Worm (Caenorhabditis elegans): ENCODE results near the gene F45D3.2.

DNA sequence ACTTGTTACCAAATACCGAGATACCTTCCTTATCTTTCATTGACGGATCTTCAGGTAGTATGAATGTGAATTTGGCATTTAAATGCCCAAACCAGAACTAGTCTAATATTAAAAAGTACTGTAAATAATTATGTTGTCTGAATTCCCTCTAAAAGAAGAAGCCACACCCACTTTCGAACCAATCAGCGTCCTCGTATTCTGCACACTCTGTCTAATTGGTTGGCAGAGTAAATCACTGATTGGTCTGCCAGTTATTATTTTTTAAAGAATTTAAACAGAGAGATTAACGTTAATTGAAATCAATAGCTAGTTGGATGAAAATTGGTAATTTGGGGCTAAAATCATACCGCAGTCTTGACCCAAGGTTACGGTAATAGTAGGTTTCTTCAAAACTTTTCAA is 35.1 kb upstream of the F45D3.2 start:
- TF ChIP-seq bed-3 (GFP tag; optimal IDR thresholded peaks at IDR 0.05) (no peak), unc-39 (tag; optimal IDR thresholded peaks at IDR 0.05) (no peak), nhr-12 (tag; optimal IDR thresholded peaks at IDR 0.05) (no peak), ceh-83 (GFP tag; optimal IDR thresholded peaks at IDR 0.05) (no peak), mep-1 (tag; optimal IDR thresholded peaks at IDR 0.05) (no peak), snpc-4 (tag; optimal IDR thresholded peaks at IDR 0.05) (no peak), nhr-76 (tag; optimal IDR thresholded peaks at IDR 0.05) (no peak), zip-8 (tag; optimal IDR thresholded peaks at IDR 0.05) (no peak), ces-1 (GFP tag; optimal IDR thresholded peaks at IDR 0.05) (no peak), blmp-1 (tag; optimal IDR thresholded peaks at IDR 0.05) (no peak), elt-3 (tag; optimal IDR thresholded peaks at IDR 0.05) (no peak)

Data from whole organism, mixed stage, embryonic.